Worm (Caenorhabditis elegans): ENCODE data around the gene srp-1.

DNA sequence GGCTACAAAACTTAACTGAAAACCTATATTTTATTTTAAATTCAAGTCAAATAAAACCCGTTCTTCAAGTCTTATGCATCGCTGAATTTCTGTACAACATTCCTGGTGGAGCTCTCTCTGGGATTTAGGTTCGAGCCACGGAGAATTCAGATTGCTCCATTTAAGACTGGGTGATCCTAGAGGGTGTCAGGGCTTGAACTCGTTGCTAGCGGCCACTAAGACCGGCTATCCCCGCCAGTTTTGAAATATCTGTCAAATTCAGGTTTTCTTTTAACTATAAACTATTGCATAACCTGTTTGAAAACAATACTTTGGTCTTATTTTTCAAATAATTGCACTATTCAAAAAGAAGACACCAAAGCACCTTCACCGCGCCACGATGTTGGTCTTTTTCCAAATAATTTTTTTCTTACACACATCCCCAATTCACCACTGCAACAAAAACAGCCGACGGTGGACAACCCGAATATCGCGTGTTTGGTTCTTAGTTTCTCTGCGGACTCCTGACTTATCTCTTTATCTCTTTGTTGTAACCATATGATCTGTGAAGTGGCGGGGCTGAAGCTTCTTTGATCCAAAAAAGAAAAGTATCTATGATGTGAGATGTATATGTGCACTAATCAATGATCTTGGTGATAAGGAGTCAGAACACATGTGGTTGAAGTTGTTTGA lies 24.1 kb upstream of the srp-1 start:
- TF ChIP-seq dao-5 (tag; optimal IDR thresholded peaks at IDR 0.05) (no peak), W03F9.2 (tag; optimal IDR thresholded peaks at IDR 0.05) (no peak), him-1 (tag; optimal IDR thresholded peaks at IDR 0.05) (no peak)

All from whole organism, L4/young adult.